Worm (Caenorhabditis elegans): ENCODE results near the gene best-7.
"Not testable (repeated sequence)": the region's sequence is repeated elsewhere in the genome, so short reads cannot be mapped to it uniquely, and the experiment has no call there.

- TF ChIP-seq tab-1 (GFP tag; IDR thresholded peaks at IDR 0.05); cog-1 (tag; optimal IDR thresholded peaks at IDR 0.05); T22C8.4 (GFP tag; IDR thresholded peaks at IDR 0.05); ref-1 (GFP tag; conservative IDR thresholded peaks at IDR 0.05); ztf-23 (GFP tag; IDR thresholded peaks at IDR 0.05); klf-2 (GFP tag; conservative IDR thresholded peaks at IDR 0.05); flt-1 (GFP tag; IDR thresholded peaks at IDR 0.05); ztf-29 (GFP tag; IDR thresholded peaks at IDR 0.05): not testable (repeated sequence)
Observed at ce11 chrIV:11253689-11254088, 23.6 kb upstream of the best-7 start, which contains the start of gene C05C12.1.

All from whole organism, midembryonic.